Fruit fly (Drosophila melanogaster): Measurements from ENCODE around the gene TpnC73F.

Gene TpnC73F

dm6 chr3L:17042297-17042921 is 3.5 kb upstream of the TpnC73F start, which contains the start of the genes scaf6 and Papst2:
Gene scaf6 (minus strand): TSS chr3L:17042574.
Gene Papst2 (plus strand): TSS chr3L:17042797.
- no peak for TF ChIP-seq Fer2 (tag; optimal IDR thresholded peaks at IDR 0.05)
- no peak for TF ChIP-seq nau (GFP tag; optimal IDR thresholded peaks at IDR 0.05)
- no peak for TF ChIP-seq CG6791 (GFP tag; IDR thresholded peaks at IDR 0.05; ENCODE audit: partially characterized antibody)
- TF ChIP-seq CG14710 (tag; optimal IDR thresholded peaks at IDR 0.05) = peak; percentile 84
- no peak for TF ChIP-seq CG7928 (GFP tag; optimal IDR thresholded peaks at IDR 0.05)
- TF ChIP-seq CG3163 (GFP tag; optimal IDR thresholded peaks at IDR 0.05) = no peak
- no peak for TF ChIP-seq ash1 (GFP tag; optimal IDR thresholded peaks at IDR 0.05)
- peak; percentile 58 for TF ChIP-seq HmgD (GFP tag; optimal IDR thresholded peaks at IDR 0.05)
- TF ChIP-seq chif (GFP tag; optimal IDR thresholded peaks at IDR 0.05) = peak in 1 of 2 experiments; percentile 5
- TF ChIP-seq Oli (tag; optimal IDR thresholded peaks at IDR 0.05) = no peak
- no peak for TF ChIP-seq Sox100B (GFP tag; optimal IDR thresholded peaks at IDR 0.05)
- TF ChIP-seq fd102C (GFP tag; optimal IDR thresholded peaks at IDR 0.05) = no peak
- no peak for TF ChIP-seq CG10462 (GFP tag; optimal IDR thresholded peaks at IDR 0.05)
- no peak for TF ChIP-seq chm (GFP tag; IDR thresholded peaks at IDR 0.05)
- peak; percentile 1 for TF ChIP-seq pum (GFP tag; optimal IDR thresholded peaks at IDR 0.05)
- TF ChIP-seq nerfin-1 (tag; optimal IDR thresholded peaks at IDR 0.05) = no peak
- TF ChIP-seq pho (GFP tag; optimal IDR thresholded peaks at IDR 0.05) = peak; percentile 14
- no peak for TF ChIP-seq ara (GFP tag; IDR thresholded peaks at IDR 0.05)
- TF ChIP-seq CG7372 (GFP tag; IDR thresholded peaks at IDR 0.05) = no peak
- no peak for TF ChIP-seq CG10543 (GFP tag; optimal IDR thresholded peaks at IDR 0.05)
- no peak for TF ChIP-seq jigr1 (GFP tag; IDR thresholded peaks at IDR 0.05)
- TF ChIP-seq E2f1 (GFP tag; IDR thresholded peaks at IDR 0.05) = no peak
- TF ChIP-seq p53 (GFP tag; optimal IDR thresholded peaks at IDR 0.05) = no peak
- TF ChIP-seq CG32772 (GFP tag; IDR thresholded peaks at IDR 0.05) = no peak
- TF ChIP-seq fd64A (GFP tag; optimal IDR thresholded peaks at IDR 0.05) = no peak
- no peak for TF ChIP-seq ATbp (GFP tag; optimal IDR thresholded peaks at IDR 0.05)
- TF ChIP-seq CG10565 (GFP tag; optimal IDR thresholded peaks at IDR 0.05) = no peak
- no peak for TF ChIP-seq CkIIα-i1 (GFP tag; IDR thresholded peaks at IDR 0.05)
- TF ChIP-seq CG14860 (GFP tag; IDR thresholded peaks at IDR 0.05; ENCODE audit: partially characterized antibody) = 0 out of 3 replicates have a peak, but pooled peaks have one; percentile 32
- no peak for TF ChIP-seq pan (optimal IDR thresholded peaks at IDR 0.05)
- TF ChIP-seq pan (GFP tag; optimal IDR thresholded peaks at IDR 0.05 in 1 of 2, IDR thresholded peaks at IDR 0.05 in 1 of 2) = no peak
- no peak for TF ChIP-seq Blimp-1 (GFP tag; optimal IDR thresholded peaks at IDR 0.05)
- TF ChIP-seq ind (GFP tag; optimal IDR thresholded peaks at IDR 0.05) = no peak
- no peak for TF ChIP-seq jing (GFP tag; optimal IDR thresholded peaks at IDR 0.05)
- TF ChIP-seq Sin3A (optimal IDR thresholded peaks at IDR 0.05) = peak; percentile 93
- no peak for TF ChIP-seq CG2199 (GFP tag; IDR thresholded peaks at IDR 0.05)
- no peak for TF ChIP-seq CG2875 (GFP tag; optimal IDR thresholded peaks at IDR 0.05)
- no peak for TF ChIP-seq CG5245 (GFP tag; optimal IDR thresholded peaks at IDR 0.05)
- TF ChIP-seq sqz (GFP tag; optimal IDR thresholded peaks at IDR 0.05) = no peak
- no peak for TF ChIP-seq CG13296 (GFP tag; optimal IDR thresholded peaks at IDR 0.05)
- no peak for TF ChIP-seq CG7786 (GFP tag; optimal IDR thresholded peaks at IDR 0.05)
- no peak for TF ChIP-seq CG11695 (GFP tag; IDR thresholded peaks at IDR 0.05)
- no peak for TF ChIP-seq az2 (GFP tag; optimal IDR thresholded peaks at IDR 0.05)
- TF ChIP-seq CG16779 (GFP tag; IDR thresholded peaks at IDR 0.05) = no peak
- TF ChIP-seq h (optimal IDR thresholded peaks at IDR 0.05) = no peak
- no peak for TF ChIP-seq Deaf1 (tag; optimal IDR thresholded peaks at IDR 0.05)
- no peak for TF ChIP-seq z (GFP tag; IDR thresholded peaks at IDR 0.05)
- TF ChIP-seq pnt (GFP tag; optimal IDR thresholded peaks at IDR 0.05) = no peak
- peak in 1 of 3 experiments; percentile 35 for TF ChIP-seq Stat92E (GFP tag; optimal IDR thresholded peaks at IDR 0.05)
- TF ChIP-seq btn (GFP tag; optimal IDR thresholded peaks at IDR 0.05) = no peak
- TF ChIP-seq Poxn (GFP tag; IDR thresholded peaks at IDR 0.05) = no peak
- TF ChIP-seq CG9817 (tag; optimal IDR thresholded peaks at IDR 0.05) = no peak
